Fruit fly (Drosophila melanogaster): ENCODE results near the gene eIF3e.
A peak's percentile ranks its signal among the peaks of the same experiment; 100 is the strongest.

eIF3e gene

dm6 chr3L:16765647-16766628 lies 20.8 kb downstream of the eIF3e start, which contains the start of gene Nrt (continued):
- TF ChIP-seq esg (GFP tag; conservative IDR thresholded peaks at IDR 0.05) (0 out of 2 replicates have a peak, but pooled peaks have one; percentile 11), tin (GFP tag; optimal IDR thresholded peaks at IDR 0.05) (peak; percentile 18), Hr78 (GFP tag; optimal IDR thresholded peaks at IDR 0.05) (peak in 1 of 2 experiments; percentile 21), CG3065 (GFP tag; optimal IDR thresholded peaks at IDR 0.05) (no peak), CG18619 (GFP tag; optimal IDR thresholded peaks at IDR 0.05) (no peak), CG12942 (GFP tag; optimal IDR thresholded peaks at IDR 0.05) (peak; percentile 9), bowl (GFP tag; IDR thresholded peaks at IDR 0.05) (0 out of 2 replicates have a peak, but pooled peaks have one; percentile 10), Spps (tag; optimal IDR thresholded peaks at IDR 0.05) (peak; percentile 59), CG17328 (GFP tag; IDR thresholded peaks at IDR 0.05) (peak; percentile 71), CG12391 (tag; optimal IDR thresholded peaks at IDR 0.05) (peak; percentile 82), CG15479 (GFP tag; optimal IDR thresholded peaks at IDR 0.05) (peak; percentile 68), Tbp (GFP tag; optimal IDR thresholded peaks at IDR 0.05) (no peak), sisA (GFP tag; IDR thresholded peaks at IDR 0.05) (peak; percentile 14; the same call in 1 of the 2 replicates), Mad (GFP tag; optimal IDR thresholded peaks at IDR 0.05) (no peak), CG33213 (GFP tag; optimal IDR thresholded peaks at IDR 0.05) (no peak), gro (GFP tag; optimal IDR thresholded peaks at IDR 0.05) (no peak), bab2 (GFP tag; optimal IDR thresholded peaks at IDR 0.05) (no peak), chm (GFP tag; IDR thresholded peaks at IDR 0.05) (peak; percentile 92), CG13296 (GFP tag; optimal IDR thresholded peaks at IDR 0.05) (peak; percentile 71), CG6791 (GFP tag; IDR thresholded peaks at IDR 0.05; ENCODE audit: partially characterized antibody) (peak; percentile 26; the same call in 1 of the 3 replicates), Dll (GFP tag; IDR thresholded peaks at IDR 0.05; ENCODE audit: partially characterized antibody) (0 out of 4 replicates have a peak, but pooled peaks have one; percentile 22), row (GFP tag; IDR thresholded peaks at IDR 0.05) (peak; percentile 87), Lim3 (GFP tag; IDR thresholded peaks at IDR 0.05) (no peak), psq (GFP tag; optimal IDR thresholded peaks at IDR 0.05) (no peak), pho (GFP tag; optimal IDR thresholded peaks at IDR 0.05) (no peak), mam (GFP tag; optimal IDR thresholded peaks at IDR 0.05) (no peak), Atf6 (GFP tag; IDR thresholded peaks at IDR 0.05) (peak; percentile 64), dmrt11E (tag; optimal IDR thresholded peaks at IDR 0.05) (peak; percentile 74), gem (tag; optimal IDR thresholded peaks at IDR 0.05) (peak; percentile 85), TFAM (GFP tag; optimal IDR thresholded peaks at IDR 0.05) (no peak), Six4 (GFP tag; optimal IDR thresholded peaks at IDR 0.05) (peak; percentile 21), ato (GFP tag; IDR thresholded peaks at IDR 0.05; ENCODE audit: partially characterized antibody) (peak; percentile 43; the same call in 1 of the 2 replicates), her (GFP tag; optimal IDR thresholded peaks at IDR 0.05) (peak; percentile 31), Asciz (GFP tag; optimal IDR thresholded peaks at IDR 0.05) (peak; percentile 70), ara (GFP tag; IDR thresholded peaks at IDR 0.05) (peak; percentile 68), HmgZ (tag; optimal IDR thresholded peaks at IDR 0.05) (peak; percentile 21), vnd (GFP tag; IDR thresholded peaks at IDR 0.05; ENCODE audit: partially characterized antibody) (no peak), fd3F (GFP tag; optimal IDR thresholded peaks at IDR 0.05) (peak; percentile 27), CG7963 (GFP tag; IDR thresholded peaks at IDR 0.05; ENCODE audit: partially characterized antibody) (no peak), ac (GFP tag; optimal IDR thresholded peaks at IDR 0.05) (no peak), bbx (GFP tag; IDR thresholded peaks at IDR 0.05; ENCODE audit: partially characterized antibody) (peak; percentile 50; the same call in 1 of the 2 replicates), CG1529 (GFP tag; optimal IDR thresholded peaks at IDR 0.05) (peak; percentile 33), peb (GFP tag; IDR thresholded peaks at IDR 0.05) (no peak), CG13894 (tag; optimal IDR thresholded peaks at IDR 0.05) (peak; percentile 28), CG15011 (GFP tag; optimal IDR thresholded peaks at IDR 0.05) (peak; percentile 58), CTCF (GFP tag; optimal IDR thresholded peaks at IDR 0.05) (peak; percentile 17), ranshi (GFP tag; IDR thresholded peaks at IDR 0.05) (no peak), CG8089 (GFP tag; optimal IDR thresholded peaks at IDR 0.05) (peak; percentile 9)
